Worm (Caenorhabditis elegans): Measurements from ENCODE around the gene Y41C4A.32.

DNA sequence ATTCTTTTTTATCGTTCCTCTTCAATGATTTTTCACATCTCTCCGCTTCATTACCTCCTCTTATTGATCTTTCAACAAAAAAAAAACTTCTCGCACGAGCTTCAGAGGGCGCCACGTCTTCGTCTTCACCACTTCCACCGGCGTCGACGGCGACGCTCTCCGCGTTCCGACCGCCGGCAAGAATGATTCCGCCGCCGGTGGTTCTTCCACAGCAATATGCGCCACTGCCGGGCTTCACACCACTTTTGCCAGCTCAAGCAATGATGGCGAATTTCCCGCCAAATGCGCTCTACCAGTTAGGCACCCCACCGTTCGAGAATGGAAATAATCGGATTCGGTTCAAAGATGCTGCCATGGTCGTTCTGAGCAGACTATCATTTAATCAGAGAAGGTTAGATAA lies 38.5 kb upstream of the Y41C4A.32 start:
- TF ChIP-seq unc-86 (tag; optimal IDR thresholded peaks at IDR 0.05) (no peak), alr-1 (tag; optimal IDR thresholded peaks at IDR 0.05; ENCODE audit: borderline replicate concordance) (no peak), rnt-1 (tag; optimal IDR thresholded peaks at IDR 0.05) (no peak), ceh-90 (tag; optimal IDR thresholded peaks at IDR 0.05) (no peak), aly-2 (tag; optimal IDR thresholded peaks at IDR 0.05) (no peak), dpl-1 (GFP tag; optimal IDR thresholded peaks at IDR 0.05) (no peak), nhr-90 (tag; optimal IDR thresholded peaks at IDR 0.05; ENCODE audit: poor library complexity) (no peak), nhr-237 (tag; optimal IDR thresholded peaks at IDR 0.05) (no peak), xbp-1 (tag; optimal IDR thresholded peaks at IDR 0.05) (no peak), swsn-7 (tag; optimal IDR thresholded peaks at IDR 0.05) (no peak), unc-130 (tag; optimal IDR thresholded peaks at IDR 0.05) (no peak), lir-3 (tag; optimal IDR thresholded peaks at IDR 0.05; ENCODE audit: poor library complexity) (no peak), ama-1 (optimal IDR thresholded peaks at IDR 0.05) (no peak), pag-3 (tag; optimal IDR thresholded peaks at IDR 0.05; ENCODE audit: borderline replicate concordance, insufficient read depth) (no peak)

All from whole organism, L1 larva.